Fruit fly (Drosophila melanogaster) whole organism, embryonic: ENCODE data around the gene Tim9b.

ENCODE experiments used
- Aef1 ChIP-seq: fragments of 200-800 bp; sonication (Bioruptor generic); IDR thresholded peaks from 3 replicates; pipeline ENCODE4 v1.3.6; 2022; ENCODE audit warnings: missing biosample characterization, missing genetic modification characterization
- B-H2 ChIP-seq: fragments of 200-800 bp; sonication (Bioruptor generic); optimal IDR thresholded peaks from 2 replicates; lab custom pipeline; 2018; ENCODE audit warnings: missing biosample characterization, mild to moderate bottlenecking, missing genetic modification characterization
- BtbVII ChIP-seq: fragments of 200-800 bp; sonication (Bioruptor generic); optimal IDR thresholded peaks from 3 replicates; lab custom pipeline; 2017; ENCODE audit warnings: missing biosample characterization, mild to moderate bottlenecking, missing genetic modification characterization
- CG10209 ChIP-seq: fragments of 200-800 bp; sonication (Bioruptor generic); optimal IDR thresholded peaks from 3 replicates; lab custom pipeline; 2017; ENCODE audit warnings: missing biosample characterization, mild to moderate bottlenecking, missing genetic modification characterization, missing genetic modification reagents
- CG11093 ChIP-seq: fragments of 200-800 bp; sonication (Bioruptor generic); IDR thresholded peaks from 3 replicates; pipeline ENCODE4 v1.3.6; 2022; ENCODE audit warnings: missing biosample characterization, missing genetic modification characterization
- CG11398 ChIP-seq: fragments of 200-800 bp; sonication (Bioruptor generic); optimal IDR thresholded peaks from 2 replicates; lab custom pipeline; 2016; ENCODE audit warnings: missing biosample characterization, missing genetic modification characterization
- CG12071 ChIP-seq: fragments of 200-800 bp; sonication (Bioruptor generic); optimal IDR thresholded peaks from 3 replicates; lab custom pipeline; 2018; ENCODE audit warnings: missing biosample characterization, mild to moderate bottlenecking, missing genetic modification characterization
- CG1233 ChIP-seq: fragments of 200-800 bp; sonication (Bioruptor generic); optimal IDR thresholded peaks from 4 replicates; lab custom pipeline; 2018; ENCODE audit warnings: missing biosample characterization, mild to moderate bottlenecking, missing genetic modification characterization
- CG13287 ChIP-seq: fragments of 200-800 bp; sonication (Bioruptor generic); IDR thresholded peaks from 2 replicates; pipeline ENCODE4 v1.3.6; 2022; ENCODE audit warnings: missing biosample characterization, missing genetic modification characterization; ENCODE audit not compliant: partially characterized antibody
- CG15479 ChIP-seq: fragments of 200-800 bp; sonication (Bioruptor generic); optimal IDR thresholded peaks from 3 replicates; lab custom pipeline; 2019; ENCODE audit warnings: missing biosample characterization, mild to moderate bottlenecking, missing genetic modification characterization, moderate library complexity
- CG1602 ChIP-seq: fragments of 200-800 bp; sonication (Bioruptor generic); optimal IDR thresholded peaks from 3 replicates; lab custom pipeline; 2016; ENCODE audit warnings: missing biosample characterization, missing genetic modification characterization
- CG17359 ChIP-seq: fragments of 200-800 bp; sonication (Bioruptor generic); optimal IDR thresholded peaks from 3 replicates; lab custom pipeline; 2018; ENCODE audit warnings: missing biosample characterization, mild to moderate bottlenecking, missing genetic modification characterization, moderate library complexity
- CG17802 ChIP-seq: fragments of 200-800 bp; sonication (Bioruptor generic); optimal IDR thresholded peaks from 2 replicates; lab custom pipeline; 2018; ENCODE audit warnings: missing biosample characterization, mild to moderate bottlenecking, missing genetic modification characterization, moderate library complexity
- CG2129 ChIP-seq: fragments of 200-800 bp; sonication (Bioruptor generic); IDR thresholded peaks from 2 replicates; pipeline ENCODE4 v1.3.6; 2022; ENCODE audit warnings: missing biosample characterization, missing genetic modification characterization; ENCODE audit not compliant: partially characterized antibody
- CG31388 ChIP-seq: fragments of 200-800 bp; sonication (Bioruptor generic); optimal IDR thresholded peaks from 2 replicates; lab custom pipeline; 2016; ENCODE audit warnings: missing biosample characterization, missing genetic modification characterization
- CG5245 ChIP-seq: fragments of 200-800 bp; sonication (Bioruptor generic); optimal IDR thresholded peaks from 3 replicates; lab custom pipeline; 2016; ENCODE audit warnings: missing biosample characterization, missing genetic modification characterization
- CG9215 ChIP-seq: fragments of 200-800 bp; sonication (Bioruptor generic); IDR thresholded peaks from 2 replicates; pipeline ENCODE4 v1.3.6; 2022; ENCODE audit warnings: missing biosample characterization, missing genetic modification characterization
- CG9609 ChIP-seq: fragments of 200-800 bp; sonication (Bioruptor generic); optimal IDR thresholded peaks from 3 replicates; lab custom pipeline; 2016; ENCODE audit warnings: missing biosample characterization, missing genetic modification characterization
- CG9876 ChIP-seq: fragments of 200-800 bp; sonication (Bioruptor generic); optimal IDR thresholded peaks from 2 replicates; lab custom pipeline; 2016; ENCODE audit warnings: missing biosample characterization, missing genetic modification characterization
- CG9932 ChIP-seq: fragments of 200-800 bp; sonication (Bioruptor generic); IDR thresholded peaks from 2 replicates; pipeline ENCODE4 v1.3.6; 2022; ENCODE audit warnings: missing biosample characterization, missing genetic modification characterization
- CoRest ChIP-seq: fragments of 200-800 bp; sonication (Bioruptor generic); optimal IDR thresholded peaks from 3 replicates; lab custom pipeline; 2018; ENCODE audit warnings: missing biosample characterization, mild to moderate bottlenecking, missing genetic modification characterization, moderate library complexity
- Dll ChIP-seq: fragments of 200-800 bp; sonication (Bioruptor generic); IDR thresholded peaks from 4 replicates; pipeline ENCODE4 v1.3.6; 2022; ENCODE audit warnings: missing biosample characterization, missing genetic modification characterization; ENCODE audit not compliant: partially characterized antibody
- GATAe ChIP-seq: fragments of 200-800 bp; sonication (Bioruptor generic); conservative IDR thresholded peaks from 2 replicates; pipeline ENCODE4 v1.3.6; 2022; ENCODE audit warnings: missing biosample characterization, missing genetic modification characterization
- HLH3B ChIP-seq: fragments of 200-800 bp; sonication (Bioruptor generic); IDR thresholded peaks from 2 replicates; pipeline ENCODE4 v1.3.6; 2022; ENCODE audit warnings: missing biosample characterization, missing genetic modification characterization
- Hand ChIP-seq: fragments of 200-800 bp; sonication (Bioruptor generic); optimal IDR thresholded peaks from 2 replicates; lab custom pipeline; 2017; ENCODE audit warnings: mild to moderate bottlenecking, missing biosample characterization, missing genetic modification reagents, missing genetic modification characterization
- Jarid2 ChIP-seq: fragments of 200-800 bp; sonication (Bioruptor generic); optimal IDR thresholded peaks from 3 replicates; lab custom pipeline; 2017; ENCODE audit warnings: mild to moderate bottlenecking, missing biosample characterization, missing genetic modification reagents, missing genetic modification characterization
- Lpt ChIP-seq: fragments of >200 bp; optimal IDR thresholded peaks from 2 replicates; lab custom pipeline; 2018; ENCODE audit warnings: missing biosample characterization, missing genetic modification characterization
- MTF-1 ChIP-seq: fragments of 200-800 bp; sonication (Bioruptor generic); optimal IDR thresholded peaks from 2 replicates; lab custom pipeline; 2018; ENCODE audit warnings: missing biosample characterization, mild to moderate bottlenecking, missing genetic modification characterization, borderline replicate concordance
- NfI ChIP-seq: fragments of 200-800 bp; sonication (Bioruptor generic); optimal IDR thresholded peaks from 3 replicates; lab custom pipeline; 2018; ENCODE audit warnings: missing biosample characterization, mild to moderate bottlenecking, missing genetic modification characterization, moderate library complexity
- Trl ChIP-seq, 3 experiments: fragments of >200 bp in 2 of 3; fragments of 200-800 bp in 1 of 3; sonication (Bioruptor generic) in 1 of 3; optimal IDR thresholded peaks; 2 replicates in 1 of 3; 3 replicates in 2 of 3; lab custom pipeline; 2016 to 2017; ENCODE audit warnings: missing biosample characterization in 1 of 3, missing genetic modification characterization in 1 of 3
- ac ChIP-seq: fragments of 200-800 bp; sonication (Bioruptor generic); optimal IDR thresholded peaks from 3 replicates; lab custom pipeline; 2017; ENCODE audit warnings: missing biosample characterization, mild to moderate bottlenecking, missing genetic modification characterization
- amos ChIP-seq: fragments of 200-800 bp; sonication (Bioruptor generic); IDR thresholded peaks from 2 replicates; pipeline ENCODE4 v1.3.6; 2022; ENCODE audit warnings: missing biosample characterization, missing genetic modification characterization; ENCODE audit not compliant: partially characterized antibody
- ase ChIP-seq: fragments of 200-800 bp; sonication (Bioruptor generic); IDR thresholded peaks from 3 replicates; pipeline ENCODE4 v1.3.6; 2022; ENCODE audit warnings: missing biosample characterization, missing genetic modification characterization
- ato ChIP-seq: fragments of 200-800 bp; sonication (Bioruptor generic); IDR thresholded peaks from 2 replicates; pipeline ENCODE4 v1.3.6; 2022; ENCODE audit warnings: missing biosample characterization, missing genetic modification characterization; ENCODE audit not compliant: partially characterized antibody
- caup ChIP-seq: fragments of 200-800 bp; sonication (Bioruptor generic); optimal IDR thresholded peaks from 3 replicates; lab custom pipeline; 2017; ENCODE audit warnings: missing biosample characterization, mild to moderate bottlenecking, missing genetic modification characterization, moderate library complexity; ENCODE audit not compliant: severe bottlenecking
- ci ChIP-seq: fragments of 200-800 bp; sonication (Bioruptor generic); IDR thresholded peaks from 3 replicates; pipeline ENCODE4 v1.3.6; 2022; ENCODE audit warnings: missing biosample characterization, missing genetic modification characterization
- esg ChIP-seq: fragments of 200-800 bp; sonication (Bioruptor generic); conservative IDR thresholded peaks from 2 replicates; pipeline ENCODE4 v1.3.6; 2022; ENCODE audit warnings: missing biosample characterization, missing genetic modification characterization
- fd3F ChIP-seq: fragments of 200-800 bp; sonication (Bioruptor generic); optimal IDR thresholded peaks from 2 replicates; lab custom pipeline; 2018; ENCODE audit warnings: missing biosample characterization, mild to moderate bottlenecking, missing genetic modification characterization, moderate library complexity
- gem ChIP-seq: fragments of 200-800 bp; sonication (Bioruptor generic); optimal IDR thresholded peaks from 2 replicates; lab custom pipeline; 2019; ENCODE audit warnings: missing biosample characterization, mild to moderate bottlenecking, missing genetic modification characterization, moderate library complexity
- kah ChIP-seq: fragments of 200-800 bp; sonication (Bioruptor generic); optimal IDR thresholded peaks from 2 replicates; lab custom pipeline; 2018; ENCODE audit warnings: missing biosample characterization, mild to moderate bottlenecking, missing genetic modification characterization
- maf-S ChIP-seq: fragments of 200-800 bp; sonication (Bioruptor generic); optimal IDR thresholded peaks from 2 replicates; lab custom pipeline; 2016; ENCODE audit warnings: missing biosample characterization, missing genetic modification characterization
- nerfin-1 ChIP-seq: fragments of 200-800 bp; sonication (Bioruptor generic); optimal IDR thresholded peaks from 3 replicates; lab custom pipeline; 2019; ENCODE audit warnings: missing biosample characterization, mild to moderate bottlenecking, missing genetic modification characterization, moderate library complexity
- p53 ChIP-seq: fragments of 200-800 bp; sonication (Bioruptor generic); optimal IDR thresholded peaks from 2 replicates; lab custom pipeline; 2016; ENCODE audit warnings: missing biosample characterization, missing genetic modification characterization
- ranshi ChIP-seq: fragments of 200-800 bp; sonication (Bioruptor generic); IDR thresholded peaks from 2 replicates; pipeline ENCODE4 v1.3.6; 2022; ENCODE audit warnings: missing biosample characterization, missing genetic modification characterization
- rib ChIP-seq: fragments of 200-800 bp; sonication (Bioruptor generic); IDR thresholded peaks from 2 replicates; pipeline ENCODE4 v1.3.6; 2022; ENCODE audit warnings: missing biosample characterization, missing genetic modification characterization
- slbo ChIP-seq: fragments of 200-800 bp; sonication (Bioruptor generic); IDR thresholded peaks from 2 replicates; pipeline ENCODE4 v1.3.6; 2022; ENCODE audit warnings: missing biosample characterization, missing genetic modification characterization
- vvl ChIP-seq: fragments of 200-800 bp; sonication (Bioruptor generic); IDR thresholded peaks from 2 replicates; pipeline ENCODE4 v1.3.6; 2022; ENCODE audit warnings: missing biosample characterization, missing genetic modification characterization
- zen2 ChIP-seq: fragments of 200-800 bp; sonication (Bioruptor generic); IDR thresholded peaks from 3 replicates; pipeline ENCODE4 v1.3.6; 2022; ENCODE audit warnings: missing biosample characterization, missing genetic modification characterization; ENCODE audit not compliant: partially characterized antibody
- zf30C ChIP-seq: fragments of 200-800 bp; sonication (Bioruptor generic); optimal IDR thresholded peaks from 3 replicates; lab custom pipeline; 2018; ENCODE audit warnings: missing biosample characterization, mild to moderate bottlenecking, missing genetic modification characterization

Gene Tim9b

dm6 chrX:19631365-19631832, 13.1 kb upstream of the Tim9b start (continued):
- no peak for TF ChIP-seq Lpt
- no peak for TF ChIP-seq BtbVII (GFP tag; lab: Kevin White, UChicago)
- TF ChIP-seq CG17359 (tag; lab: Kevin White, UChicago) = no peak
- peak; percentile 39 for TF ChIP-seq kah (GFP tag; lab: Kevin White, UChicago)
- TF ChIP-seq fd3F (GFP tag; lab: Kevin White, UChicago) = no peak
- peak; percentile 51; the same call in 1 of the 2 replicates for TF ChIP-seq amos (GFP tag; lab: Robert Waterston, UW)
- no peak for TF ChIP-seq CG1233
- no peak for TF ChIP-seq CoRest
- no peak for TF ChIP-seq CG11093 (GFP tag; lab: Robert Waterston, UW)
- no peak for TF ChIP-seq CG9876
- TF ChIP-seq gem (tag; lab: Kevin White, UChicago) = no peak
- TF ChIP-seq zen2 = peak; percentile 53; the same call in 2 of the 3 replicates
- no peak for TF ChIP-seq CG10209 (GFP tag; lab: Kevin White, UChicago)
- TF ChIP-seq NfI = no peak
- TF ChIP-seq CG1602 (GFP tag; lab: Kevin White, UChicago) = no peak
- no peak for TF ChIP-seq CG17802 (tag; lab: Kevin White, UChicago)
- TF ChIP-seq CG31388 = no peak
- no peak for TF ChIP-seq ranshi
- TF ChIP-seq CG5245 = no peak
- TF ChIP-seq slbo (GFP tag; lab: Robert Waterston, UW) = no peak
- no peak for TF ChIP-seq CG11398 (GFP tag; lab: Kevin White, UChicago)
- no peak for TF ChIP-seq Jarid2 (GFP tag; lab: Kevin White, UChicago)
- TF ChIP-seq CG9932 (GFP tag; lab: Robert Waterston, UW) = no peak
- TF ChIP-seq GATAe (GFP tag; lab: Robert Waterston, UW) = no peak
- TF ChIP-seq ase (GFP tag; lab: Robert Waterston, UW) = no peak
- TF ChIP-seq CG2129 (GFP tag; lab: Robert Waterston, UW) = no peak
- TF ChIP-seq rib (GFP tag; lab: Robert Waterston, UW) = no peak
- TF ChIP-seq CG9609 (GFP tag; lab: Kevin White, UChicago) = no peak
- peak; percentile 67 for TF ChIP-seq Aef1 (GFP tag; lab: Robert Waterston, UW)
- peak; percentile 78 for TF ChIP-seq CG9215 (GFP tag; lab: Robert Waterston, UW)
- no peak for TF ChIP-seq Hand (GFP tag; lab: Kevin White, UChicago)
- TF ChIP-seq B-H2 = no peak
- TF ChIP-seq vvl (GFP tag; lab: Robert Waterston, UW) = peak; percentile 38; the same call in 1 of the 2 replicates
- 0 out of 2 replicates have a peak, but pooled peaks have one; percentile 18 for TF ChIP-seq ato
- TF ChIP-seq zf30C (GFP tag; lab: Kevin White, UChicago) = no peak
- TF ChIP-seq HLH3B = no peak
- no peak for TF ChIP-seq caup (GFP tag; lab: Kevin White, UChicago)
- TF ChIP-seq ac (GFP tag; lab: Kevin White, UChicago) = no peak
- TF ChIP-seq MTF-1 = peak; percentile 95
- TF ChIP-seq CG12071 (GFP tag; lab: Kevin White, UChicago) = no peak
- peak; percentile 49; the same call in 1 of the 2 replicates for TF ChIP-seq CG13287 (GFP tag; lab: Robert Waterston, UW)
- peak; percentile 20 for TF ChIP-seq nerfin-1
- peak; percentile 70; the same call in 2 of the 3 replicates for TF ChIP-seq ci (GFP tag; lab: Robert Waterston, UW)
- TF ChIP-seq Trl (optimal IDR thresholded peaks at IDR 0.05; lab: Kevin White, UChicago) = peak; percentile 84 to 92
- TF ChIP-seq Trl (GFP tag; optimal IDR thresholded peaks at IDR 0.05; lab: Kevin White, UChicago) = no peak
- TF ChIP-seq maf-S (GFP tag; lab: Kevin White, UChicago) = no peak
- peak; percentile 98 for TF ChIP-seq p53
- TF ChIP-seq Dll (GFP tag; lab: Robert Waterston, UW) = 0 out of 4 replicates have a peak, but pooled peaks have one; percentile 28
- TF ChIP-seq esg = no peak
- peak; percentile 55 for TF ChIP-seq CG15479 (GFP tag; lab: Kevin White, UChicago)
